Worm (Caenorhabditis elegans): ENCODE results near the gene Y116A8C.40.
A peak's percentile ranks its signal among the peaks of the same experiment; 100 is the strongest.

Y116A8C.40 gene

ce11 chrIV:17118987-17119732 lies 31.6 kb downstream of the Y116A8C.40 start, which contains the start of gene itsn-1:
TSS of gene itsn-1 (plus strand) at chrIV:17119682.
- TF ChIP-seq lin-39 (tag; optimal IDR thresholded peaks at IDR 0.05) (no peak), nhr-77 (tag; optimal IDR thresholded peaks at IDR 0.05) (no peak), ceh-82 (tag; optimal IDR thresholded peaks at IDR 0.05) (no peak), F13H6.1 (tag; optimal IDR thresholded peaks at IDR 0.05) (no peak), unc-55 (GFP tag; optimal IDR thresholded peaks at IDR 0.05) (no peak), lsy-2 (tag; optimal IDR thresholded peaks at IDR 0.05) (no peak)

- TF ChIP-seq lin-39 (tag; optimal IDR thresholded peaks at IDR 0.05) = no peak
- no peak for TF ChIP-seq nhr-6 (tag; optimal IDR thresholded peaks at IDR 0.05)
- TF ChIP-seq aly-2 (tag; optimal IDR thresholded peaks at IDR 0.05) = no peak
- TF ChIP-seq F13H6.1 (tag; optimal IDR thresholded peaks at IDR 0.05) = no peak
- no peak for TF ChIP-seq ztf-1 (GFP tag; conservative IDR thresholded peaks at IDR 0.05)
- TF ChIP-seq R02D3.7 (tag; optimal IDR thresholded peaks at IDR 0.05) = no peak
- TF ChIP-seq unc-39 (tag; optimal IDR thresholded peaks at IDR 0.05) = no peak
- TF ChIP-seq mdl-1 (tag; optimal IDR thresholded peaks at IDR 0.05) = no peak
- no peak for TF ChIP-seq elt-3 (tag; optimal IDR thresholded peaks at IDR 0.05)
- no peak for TF ChIP-seq nhr-237 (tag; optimal IDR thresholded peaks at IDR 0.05)
- TF ChIP-seq C34F6.9 (tag; optimal IDR thresholded peaks at IDR 0.05) = peak; percentile 22
- peak; percentile 54 for TF ChIP-seq unc-55 (GFP tag; optimal IDR thresholded peaks at IDR 0.05)
- no peak for TF ChIP-seq peb-1 (tag; optimal IDR thresholded peaks at IDR 0.05)
- peak; percentile 22 for TF ChIP-seq nhr-129 (tag; optimal IDR thresholded peaks at IDR 0.05)
- TF ChIP-seq Y55F3AM.14 (GFP tag; optimal IDR thresholded peaks at IDR 0.05) = no peak
- peak; percentile 10 for TF ChIP-seq gmeb-1 (tag; optimal IDR thresholded peaks at IDR 0.05)
- TF ChIP-seq nhr-23 (tag; optimal IDR thresholded peaks at IDR 0.05) = no peak
- TF ChIP-seq nhr-10 (tag; optimal IDR thresholded peaks at IDR 0.05) = no peak
- TF ChIP-seq crh-2 (tag; optimal IDR thresholded peaks at IDR 0.05) = peak; percentile 6
- no peak for TF ChIP-seq egl-27 (tag; optimal IDR thresholded peaks at IDR 0.05)
- TF ChIP-seq sem-4 (tag; optimal IDR thresholded peaks at IDR 0.05) = no peak
- TF ChIP-seq nhr-25 (tag; optimal IDR thresholded peaks at IDR 0.05) = no peak
- TF ChIP-seq elt-1 (tag; optimal IDR thresholded peaks at IDR 0.05) = no peak
- TF ChIP-seq zag-1 (tag; optimal IDR thresholded peaks at IDR 0.05) = no peak
- peak; percentile 36 for TF ChIP-seq sma-3 (GFP tag; optimal IDR thresholded peaks at IDR 0.05)
- TF ChIP-seq mbf-1 (tag; optimal IDR thresholded peaks at IDR 0.05) = no peak
- no peak for TF ChIP-seq skn-1 (tag; optimal IDR thresholded peaks at IDR 0.05)
These were observed 32.2 kb downstream of the Y116A8C.40 start, which contains the start of gene uaf-2 for ce11 chrIV:17118585-17118984. TSS of gene uaf-2 (minus strand) at chrIV:17118767.

- TF ChIP-seq R02D3.7 (tag; optimal IDR thresholded peaks at IDR 0.05) = no peak
- no peak for TF ChIP-seq nhr-12 (tag; optimal IDR thresholded peaks at IDR 0.05)
- no peak for TF ChIP-seq unc-55 (GFP tag; optimal IDR thresholded peaks at IDR 0.05)
- TF ChIP-seq sem-4 (tag; optimal IDR thresholded peaks at IDR 0.05) = no peak
- TF ChIP-seq peb-1 (tag; optimal IDR thresholded peaks at IDR 0.05) = no peak
- TF ChIP-seq F13H6.1 (tag; optimal IDR thresholded peaks at IDR 0.05) = no peak
- TF ChIP-seq nhr-77 (tag; optimal IDR thresholded peaks at IDR 0.05) = no peak
- no peak for TF ChIP-seq alr-1 (tag; optimal IDR thresholded peaks at IDR 0.05)
- no peak for TF ChIP-seq mbf-1 (tag; optimal IDR thresholded peaks at IDR 0.05)
- TF ChIP-seq nhr-23 (tag; optimal IDR thresholded peaks at IDR 0.05) = no peak
- TF ChIP-seq unc-62 (GFP tag; optimal IDR thresholded peaks at IDR 0.05) = no peak
- no peak for TF ChIP-seq lin-11 (tag; optimal IDR thresholded peaks at IDR 0.05)
- TF ChIP-seq dmd-4 (tag; optimal IDR thresholded peaks at IDR 0.05) = no peak
- no peak for TF ChIP-seq ama-1 (optimal IDR thresholded peaks at IDR 0.05)
These were observed 34.0 kb downstream of the Y116A8C.40 start for ce11 chrIV:17116821-17117220.

ce11 chrIV:17116345-17116744 lies 34.4 kb downstream of the Y116A8C.40 start, which contains the start of gene cyn-13:
TSS of gene cyn-13 (minus strand) at chrIV:17116657.
- no peak for TF ChIP-seq ztf-4 (tag; optimal IDR thresholded peaks at IDR 0.05)
- TF ChIP-seq dmd-4 (tag; optimal IDR thresholded peaks at IDR 0.05) = no peak
- TF ChIP-seq lin-13 (GFP tag; optimal IDR thresholded peaks at IDR 0.05) = no peak
- TF ChIP-seq egl-27 (tag; optimal IDR thresholded peaks at IDR 0.05) = no peak
- TF ChIP-seq F13H6.1 (tag; optimal IDR thresholded peaks at IDR 0.05) = no peak
- no peak for TF ChIP-seq crh-2 (tag; optimal IDR thresholded peaks at IDR 0.05)
- no peak for TF ChIP-seq unc-62 (GFP tag; optimal IDR thresholded peaks at IDR 0.05)
- TF ChIP-seq gmeb-1 (tag; optimal IDR thresholded peaks at IDR 0.05) = no peak
- TF ChIP-seq ceh-16 (tag; optimal IDR thresholded peaks at IDR 0.05) = no peak
- no peak for TF ChIP-seq ceh-82 (tag; optimal IDR thresholded peaks at IDR 0.05)
- no peak for TF ChIP-seq fos-1 (tag; optimal IDR thresholded peaks at IDR 0.05)
- TF ChIP-seq sem-4 (tag; optimal IDR thresholded peaks at IDR 0.05) = no peak
- no peak for TF ChIP-seq ama-1 (optimal IDR thresholded peaks at IDR 0.05)
- no peak for TF ChIP-seq zag-1 (tag; optimal IDR thresholded peaks at IDR 0.05)
- TF ChIP-seq lsy-2 (tag; optimal IDR thresholded peaks at IDR 0.05) = no peak
- no peak for TF ChIP-seq snpc-4 (tag; optimal IDR thresholded peaks at IDR 0.05)

Measured in whole organism, L2 larva.